Fruit fly (Drosophila melanogaster) whole organism, embryonic: ENCODE results near the gene CG5050.

Experiments used
- Aef1 ChIP-seq: fragments of 200-800 bp; sonication (Bioruptor generic); IDR thresholded peaks from 3 replicates; pipeline ENCODE4 v1.3.6; 2022; ENCODE audit warnings: missing biosample characterization, missing genetic modification characterization
- Awh ChIP-seq: fragments of 200-800 bp; sonication (Bioruptor generic); IDR thresholded peaks from 2 replicates; pipeline ENCODE4, ENCODE4 v1.3.6; 2022; ENCODE audit warnings: missing biosample characterization, missing genetic modification characterization
- Bgb ChIP-seq: fragments of 200-800 bp; sonication (Bioruptor generic); IDR thresholded peaks from 2 replicates; pipeline ENCODE4 v1.3.6; 2022; ENCODE audit warnings: missing biosample characterization, missing genetic modification characterization; ENCODE audit not compliant: partially characterized antibody
- CG10321 ChIP-seq: fragments of 200-800 bp; sonication (Bioruptor generic); IDR thresholded peaks from 2 replicates; pipeline ENCODE4 v1.3.6; 2022; ENCODE audit warnings: missing biosample characterization, missing genetic modification characterization
- CG10431 ChIP-seq: fragments of 200-800 bp; sonication (Bioruptor generic); optimal IDR thresholded peaks from 3 replicates; lab custom pipeline; 2018; ENCODE audit warnings: missing biosample characterization, mild to moderate bottlenecking, missing genetic modification characterization
- CG12299 ChIP-seq: fragments of 200-800 bp; sonication (Bioruptor generic); optimal IDR thresholded peaks from 2 replicates; lab custom pipeline; 2018; ENCODE audit warnings: missing biosample characterization, mild to moderate bottlenecking, missing genetic modification characterization
- CG14014 ChIP-seq: fragments of 200-800 bp; sonication (Bioruptor generic); IDR thresholded peaks from 2 replicates; pipeline ENCODE4 v1.3.6; 2022; ENCODE audit warnings: missing biosample characterization, missing genetic modification characterization
- CG14965 ChIP-seq: fragments of 200-800 bp; sonication (Bioruptor generic); optimal IDR thresholded peaks from 2 replicates; lab custom pipeline; 2016; ENCODE audit warnings: missing biosample characterization, missing genetic modification characterization, borderline replicate concordance
- CG15479 ChIP-seq: fragments of 200-800 bp; sonication (Bioruptor generic); optimal IDR thresholded peaks from 3 replicates; lab custom pipeline; 2019; ENCODE audit warnings: missing biosample characterization, mild to moderate bottlenecking, missing genetic modification characterization, moderate library complexity
- CG2875 ChIP-seq: fragments of 200-800 bp; sonication (Bioruptor generic); optimal IDR thresholded peaks from 2 replicates; lab custom pipeline; 2017; ENCODE audit warnings: missing biosample characterization, mild to moderate bottlenecking, missing genetic modification characterization, missing genetic modification reagents
- CG31365 ChIP-seq: fragments of 200-800 bp; sonication (Bioruptor generic); optimal IDR thresholded peaks from 2 replicates; lab custom pipeline; 2018; ENCODE audit warnings: missing biosample characterization, mild to moderate bottlenecking, missing genetic modification characterization
- CG33557 ChIP-seq: fragments of 200-800 bp; sonication (Bioruptor generic); optimal IDR thresholded peaks from 2 replicates; lab custom pipeline; 2019; ENCODE audit warnings: missing biosample characterization, mild to moderate bottlenecking, missing genetic modification characterization, moderate library complexity
- CG42726 ChIP-seq: fragments of 200-800 bp; sonication (Bioruptor generic); IDR thresholded peaks from 2 replicates; pipeline ENCODE4 v1.3.6; 2022; ENCODE audit warnings: missing biosample characterization, missing genetic modification characterization; ENCODE audit not compliant: partially characterized antibody
- CG4282 ChIP-seq: fragments of 200-800 bp; sonication (Bioruptor generic); optimal IDR thresholded peaks from 2 replicates; lab custom pipeline; 2016; ENCODE audit warnings: missing biosample characterization, missing genetic modification characterization
- CG4328 ChIP-seq: fragments of 200-800 bp; sonication (Bioruptor generic); optimal IDR thresholded peaks from 3 replicates; lab custom pipeline; 2017; ENCODE audit warnings: missing biosample characterization, missing genetic modification reagents, missing genetic modification characterization
- CG4360 ChIP-seq: fragments of 200-800 bp; sonication (Bioruptor generic); IDR thresholded peaks from 2 replicates; pipeline ENCODE4 v1.3.6; 2022; ENCODE audit warnings: missing biosample characterization, missing genetic modification characterization
- CG9817 ChIP-seq: fragments of 200-800 bp; sonication (Bioruptor generic); optimal IDR thresholded peaks from 2 replicates; lab custom pipeline; 2018; ENCODE audit warnings: missing biosample characterization, mild to moderate bottlenecking, missing genetic modification characterization, moderate library complexity
- CrebB ChIP-seq: fragments of 200-800 bp; sonication (Bioruptor generic); optimal IDR thresholded peaks from 3 replicates; lab custom pipeline; 2018; ENCODE audit warnings: missing biosample characterization, mild to moderate bottlenecking, missing genetic modification characterization
- Dfd ChIP-seq, 2 experiments: fragments of >200 bp; optimal IDR thresholded peaks; 2 replicates each; lab custom pipeline; 2017; ENCODE audit warnings: missing biosample characterization in 2 of 2, missing genetic modification characterization in 2 of 2
- Dip3 ChIP-seq: fragments of 200-800 bp; sonication (Bioruptor generic); optimal IDR thresholded peaks from 3 replicates; lab custom pipeline; 2016; ENCODE audit warnings: missing biosample characterization, missing genetic modification characterization
- E2f1 ChIP-seq: fragments of 200-800 bp; sonication (Bioruptor generic); IDR thresholded peaks from 2 replicates; pipeline ENCODE4 v1.3.6; 2022; ENCODE audit warnings: missing biosample characterization, missing genetic modification characterization
- Lpt ChIP-seq: fragments of >200 bp; optimal IDR thresholded peaks from 2 replicates; lab custom pipeline; 2018; ENCODE audit warnings: missing biosample characterization, missing genetic modification characterization
- Meics ChIP-seq: fragments of 200-800 bp; sonication (Bioruptor generic); optimal IDR thresholded peaks from 2 replicates; lab custom pipeline; 2017; ENCODE audit warnings: missing biosample characterization, mild to moderate bottlenecking, missing genetic modification characterization
- Pdp1 ChIP-seq, 2 experiments: fragments of 200-800 bp; sonication (Bioruptor generic); optimal IDR thresholded peaks; 3 replicates each; lab custom pipeline; 2016; ENCODE audit warnings: missing biosample characterization in 2 of 2, missing genetic modification characterization in 2 of 2, mild to moderate bottlenecking in 1 of 2, moderate library complexity in 1 of 2
- Side ChIP-seq: fragments of 200-800 bp; sonication (Bioruptor generic); optimal IDR thresholded peaks from 2 replicates; lab custom pipeline; 2016; ENCODE audit warnings: missing biosample characterization, missing genetic modification characterization
- Six4 ChIP-seq: fragments of 200-800 bp; sonication (Bioruptor generic); optimal IDR thresholded peaks from 2 replicates; lab custom pipeline; 2016; ENCODE audit warnings: missing biosample characterization, missing genetic modification characterization
- Sox102F ChIP-seq: fragments of 200-800 bp; sonication (Bioruptor generic); optimal IDR thresholded peaks from 2 replicates; lab custom pipeline; 2018; ENCODE audit warnings: missing biosample characterization, mild to moderate bottlenecking, missing genetic modification characterization, moderate library complexity
- abd-A ChIP-seq: fragments of 200-800 bp; sonication (Bioruptor generic); optimal IDR thresholded peaks from 3 replicates; lab custom pipeline; 2019; ENCODE audit warnings: missing biosample characterization, mild to moderate bottlenecking, missing genetic modification characterization, moderate library complexity
- ap ChIP-seq: fragments of 200-800 bp; sonication (Bioruptor generic); IDR thresholded peaks from 2 replicates; pipeline ENCODE4 v1.3.6; 2022; ENCODE audit warnings: missing biosample characterization, missing genetic modification characterization
- ato ChIP-seq: fragments of 200-800 bp; sonication (Bioruptor generic); IDR thresholded peaks from 2 replicates; pipeline ENCODE4 v1.3.6; 2022; ENCODE audit warnings: missing biosample characterization, missing genetic modification characterization; ENCODE audit not compliant: partially characterized antibody
- chinmo ChIP-seq: fragments of 200-800 bp; sonication (Bioruptor generic); IDR thresholded peaks from 4 replicates; pipeline ENCODE4 v1.3.6; 2022; ENCODE audit warnings: missing biosample characterization, missing genetic modification characterization; ENCODE audit not compliant: partially characterized antibody
- ci ChIP-seq: fragments of 200-800 bp; sonication (Bioruptor generic); IDR thresholded peaks from 3 replicates; pipeline ENCODE4 v1.3.6; 2022; ENCODE audit warnings: missing biosample characterization, missing genetic modification characterization
- crol ChIP-seq: fragments of 200-800 bp; sonication (Bioruptor generic); IDR thresholded peaks from 2 replicates; pipeline ENCODE4 v1.3.6; 2022; ENCODE audit warnings: missing biosample characterization, missing genetic modification characterization
- cwo ChIP-seq: fragments of 200-800 bp; sonication (Bioruptor generic); optimal IDR thresholded peaks from 3 replicates; lab custom pipeline; 2017; ENCODE audit warnings: missing biosample characterization, missing genetic modification characterization, mild to moderate bottlenecking, moderate library complexity, missing genetic modification reagents
- dpn ChIP-seq, 2 experiments: fragments of 200-800 bp; sonication (Bioruptor generic); optimal IDR thresholded peaks; 3 replicates each; lab custom pipeline; 2016; ENCODE audit warnings: missing biosample characterization in 2 of 2, missing genetic modification characterization in 2 of 2
- esg ChIP-seq: fragments of 200-800 bp; sonication (Bioruptor generic); conservative IDR thresholded peaks from 2 replicates; pipeline ENCODE4 v1.3.6; 2022; ENCODE audit warnings: missing biosample characterization, missing genetic modification characterization
- eve ChIP-seq, 2 experiments: fragments of >200 bp; optimal IDR thresholded peaks; 2 replicates each; lab custom pipeline; 2017; ENCODE audit warnings: missing biosample characterization in 2 of 2, missing genetic modification characterization in 2 of 2
- fd102C ChIP-seq: fragments of 200-800 bp; sonication (Bioruptor generic); optimal IDR thresholded peaks from 2 replicates; lab custom pipeline; 2018; ENCODE audit warnings: missing biosample characterization, mild to moderate bottlenecking, missing genetic modification characterization, moderate library complexity
- gce ChIP-seq: fragments of 200-800 bp; sonication (Bioruptor generic); IDR thresholded peaks from 3 replicates; pipeline ENCODE4 v1.3.6; 2022; ENCODE audit warnings: missing biosample characterization, missing genetic modification characterization
- gsb ChIP-seq: fragments of 200-800 bp; sonication (Bioruptor generic); IDR thresholded peaks from 2 replicates; pipeline ENCODE4 v1.3.6; 2022; ENCODE audit warnings: missing biosample characterization, missing genetic modification characterization
- nerfin-1 ChIP-seq: fragments of 200-800 bp; sonication (Bioruptor generic); optimal IDR thresholded peaks from 3 replicates; lab custom pipeline; 2019; ENCODE audit warnings: missing biosample characterization, mild to moderate bottlenecking, missing genetic modification characterization, moderate library complexity
- org-1 ChIP-seq: fragments of 200-800 bp; sonication (Bioruptor generic); optimal IDR thresholded peaks from 2 replicates; lab custom pipeline; 2017; ENCODE audit warnings: missing biosample characterization, missing genetic modification characterization
- pfk ChIP-seq: fragments of 200-800 bp; sonication (Bioruptor generic); optimal IDR thresholded peaks from 2 replicates; lab custom pipeline; 2018; ENCODE audit warnings: missing biosample characterization, mild to moderate bottlenecking, missing genetic modification characterization, moderate library complexity
- sd ChIP-seq: fragments of 200-800 bp; sonication (Bioruptor generic); optimal IDR thresholded peaks from 3 replicates; lab custom pipeline; 2018; ENCODE audit warnings: missing biosample characterization, mild to moderate bottlenecking, missing genetic modification characterization, moderate library complexity
- so ChIP-seq: fragments of 200-800 bp; sonication (Bioruptor generic); IDR thresholded peaks from 3 replicates; pipeline ENCODE4 v1.3.6; 2022; ENCODE audit warnings: missing biosample characterization, missing genetic modification characterization
- tin ChIP-seq: fragments of 200-800 bp; sonication (Bioruptor generic); optimal IDR thresholded peaks from 3 replicates; lab custom pipeline; 2016; ENCODE audit warnings: missing biosample characterization, missing genetic modification characterization
- trem ChIP-seq: fragments of 200-800 bp; optimal IDR thresholded peaks from 3 replicates; lab custom pipeline; 2019; ENCODE audit warnings: missing biosample characterization, mild to moderate bottlenecking, missing genetic modification characterization, moderate library complexity
- unc-4 ChIP-seq: fragments of 200-800 bp; sonication (Bioruptor generic); IDR thresholded peaks from 2 replicates; pipeline ENCODE4 v1.3.6; 2022; ENCODE audit warnings: missing biosample characterization, missing genetic modification characterization; ENCODE audit not compliant: partially characterized antibody

The CG5050 gene

DNA sequence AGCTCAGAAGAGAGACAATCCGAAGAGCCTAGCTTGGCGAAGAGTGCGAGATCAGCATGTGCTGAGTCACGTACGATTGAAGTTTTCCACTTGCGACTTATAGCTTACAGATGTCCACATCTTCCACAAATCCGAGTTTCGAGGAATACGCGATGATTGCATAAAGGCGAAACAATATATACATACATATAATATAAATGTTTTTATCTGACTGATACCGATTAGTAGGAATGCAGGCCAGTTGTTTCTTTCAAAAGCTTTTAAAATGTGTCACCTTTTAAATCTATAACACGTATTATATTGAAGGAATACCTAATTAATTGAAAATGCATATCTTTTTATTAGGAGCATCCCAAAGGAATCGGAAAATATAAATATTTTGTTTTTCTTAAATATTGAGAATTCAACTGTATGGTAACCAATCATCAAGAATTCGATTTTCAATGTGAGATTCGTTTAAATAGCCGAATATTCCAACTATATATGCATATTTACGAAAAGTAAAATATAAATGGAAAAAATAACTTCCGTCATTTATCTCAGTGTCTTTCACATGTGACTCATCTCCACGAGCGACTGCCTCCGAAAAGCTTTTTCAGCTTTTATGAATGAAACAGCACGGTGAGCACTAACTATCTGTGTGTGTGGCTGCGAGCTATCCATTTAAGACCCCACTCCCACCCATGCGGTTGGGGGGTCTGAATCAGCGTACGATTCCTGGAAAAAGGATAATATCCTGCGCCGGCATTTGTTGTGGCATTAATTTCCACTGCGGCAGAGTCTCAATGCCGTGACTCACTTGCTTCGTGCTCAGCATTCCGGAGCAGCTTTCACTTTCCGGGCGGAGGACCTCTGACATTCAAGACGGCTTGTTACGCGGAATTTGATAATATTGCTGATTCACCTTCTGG is 2.0 kb upstream of the CG5050 start (continued):
- TF ChIP-seq so (GFP tag; lab: Robert Waterston, UW) = no peak
- TF ChIP-seq Aef1 (GFP tag; lab: Robert Waterston, UW) = no peak
- TF ChIP-seq fd102C (GFP tag; lab: Kevin White, UChicago) = no peak
- TF ChIP-seq CG15479 (GFP tag; lab: Kevin White, UChicago) = no peak
- TF ChIP-seq ci = peak; percentile 60; the same call in 1 of the 3 replicates
- TF ChIP-seq CG4360 (GFP tag; lab: Robert Waterston, UW) = no peak
- TF ChIP-seq Awh (GFP tag; lab: Robert Waterston, UW) = no peak
- TF ChIP-seq Sox102F = peak; percentile 82
- TF ChIP-seq CG14014 (GFP tag; lab: Robert Waterston, UW) = 0 out of 2 replicates have a peak, but pooled peaks have one; percentile 50
- TF ChIP-seq CG42726 (GFP tag; lab: Robert Waterston, UW) = no peak
- TF ChIP-seq CG4328 = no peak
- TF ChIP-seq E2f1 (GFP tag; lab: Robert Waterston, UW) = no peak
- no peak for TF ChIP-seq unc-4 (GFP tag; lab: Robert Waterston, UW)
- TF ChIP-seq CG2875 = peak; percentile 53
- TF ChIP-seq CG14965 (GFP tag; lab: Kevin White, UChicago) = no peak
- no peak for TF ChIP-seq chinmo (GFP tag; lab: Robert Waterston, UW)
- TF ChIP-seq ap (GFP tag; lab: Robert Waterston, UW) = no peak
- no peak for TF ChIP-seq Lpt (GFP tag; lab: Kevin White, UChicago)
- peak; percentile 38 for TF ChIP-seq CG12299
- no peak for TF ChIP-seq gsb
- TF ChIP-seq nerfin-1 (tag; lab: Kevin White, UChicago) = peak; percentile 13
- TF ChIP-seq CG4282 = no peak
- no peak for TF ChIP-seq CG10431 (GFP tag; lab: Kevin White, UChicago)
- no peak for TF ChIP-seq Bgb
- no peak for TF ChIP-seq CG33557 (GFP tag; lab: Kevin White, UChicago)
- no peak for TF ChIP-seq CG10321 (GFP tag; lab: Robert Waterston, UW)
- peak; percentile 53 for TF ChIP-seq sd (tag; lab: Kevin White, UChicago)
- peak; percentile 29 to 45 for TF ChIP-seq dpn (GFP tag; optimal IDR thresholded peaks at IDR 0.05; lab: Kevin White, UChicago)
- no peak for TF ChIP-seq ato (GFP tag; lab: Robert Waterston, UW)
- peak; percentile 9 to 53 for TF ChIP-seq Pdp1 (GFP tag; optimal IDR thresholded peaks at IDR 0.05; lab: Kevin White, UChicago)
- TF ChIP-seq trem (tag; lab: Kevin White, UChicago) = peak; percentile 19
- TF ChIP-seq Dip3 (GFP tag; lab: Kevin White, UChicago) = peak; percentile 46
- peak; percentile 40 for TF ChIP-seq org-1
- peak; percentile 32; the same call in 1 of the 3 replicates for TF ChIP-seq gce
- no peak for TF ChIP-seq pfk (GFP tag; lab: Kevin White, UChicago)
- TF ChIP-seq Side (GFP tag; lab: Kevin White, UChicago) = peak; percentile 24
- TF ChIP-seq CG9817 (tag; lab: Kevin White, UChicago) = peak; percentile 53
- TF ChIP-seq cwo = peak; percentile 42
- TF ChIP-seq Meics (GFP tag; lab: Kevin White, UChicago) = peak; percentile 79
- peak in 1 of 2 experiments; percentile 74 for TF ChIP-seq eve (GFP tag; optimal IDR thresholded peaks at IDR 0.05; lab: Kevin White, UChicago)
- TF ChIP-seq Six4 (GFP tag; lab: Kevin White, UChicago) = peak; percentile 17
- no peak for TF ChIP-seq crol (GFP tag; lab: Robert Waterston, UW)
- TF ChIP-seq esg (GFP tag; lab: Robert Waterston, UW) = 0 out of 2 replicates have a peak, but pooled peaks have one; percentile 5
- TF ChIP-seq CG31365 = peak; percentile 7
- peak; percentile 19 for TF ChIP-seq CrebB (tag; lab: Kevin White, UChicago)
- peak; percentile 19 for TF ChIP-seq tin (GFP tag; lab: Kevin White, UChicago)
- peak; percentile 51 for TF ChIP-seq abd-A (tag; lab: Kevin White, UChicago)
- TF ChIP-seq Dfd (GFP tag; optimal IDR thresholded peaks at IDR 0.05; lab: Kevin White, UChicago) = no peak
